Worm (Caenorhabditis elegans) whole organism, L4 larva: Measurements from ENCODE around the gene arl-6.

Source experiments
- F10B5.3 ChIP-seq: sonication (generic microtip); optimal IDR thresholded peaks from 2 replicates; lab custom pipeline; 2016; ENCODE audit warnings: mild to moderate bottlenecking, missing genetic modification characterization, missing compliant biosample characterization
- F26F4.8 ChIP-seq: fragments of 200-800 bp; sonication (Bioruptor generic); conservative IDR thresholded peaks from 2 replicates; pipeline ENCODE4 v1.3.6; 2022; ENCODE audit warnings: missing genetic modification characterization, missing compliant biosample characterization
- F49E8.2 ChIP-seq: sonication (generic microtip); optimal IDR thresholded peaks from 2 replicates; lab custom pipeline; 2016; ENCODE audit warnings: missing compliant biosample characterization, mild to moderate bottlenecking, missing genetic modification characterization, borderline replicate concordance
- R02D3.7 ChIP-seq: fragments of 150-350 bp; sonication (generic microtip); optimal IDR thresholded peaks from 3 replicates; lab custom pipeline; 2014; ENCODE audit warnings: missing biosample characterization, missing genetic modification characterization
- aly-2 ChIP-seq: sonication (generic microtip); optimal IDR thresholded peaks from 2 replicates; lab custom pipeline; 2018; ENCODE audit warnings: missing biosample characterization, missing genetic modification characterization
- arid-1 ChIP-seq: fragments of 200-800 bp; sonication (Bioruptor generic); conservative IDR thresholded peaks from 2 replicates; pipeline ENCODE4 v1.3.6; 2022; ENCODE audit warnings: missing genetic modification reagents, missing genetic modification characterization, missing compliant biosample characterization
- ceh-20 ChIP-seq: fragments of 200-800 bp; sonication (Bioruptor generic); IDR thresholded peaks from 2 replicates; pipeline ENCODE4 v1.3.6; 2022; ENCODE audit warnings: missing genetic modification reagents, missing genetic modification characterization, missing compliant biosample characterization
- ceh-44 ChIP-seq: fragments of 200-800 bp; sonication (Bioruptor generic); IDR thresholded peaks from 2 replicates; pipeline ENCODE4 v1.3.6; 2022; ENCODE audit warnings: missing genetic modification reagents, missing genetic modification characterization, missing compliant biosample characterization
- daf-16 ChIP-seq, 3 experiments: sonication (generic microtip); optimal IDR thresholded peaks; 2 replicates each; lab custom pipeline; 2016 to 2017; ENCODE audit warnings: missing genetic modification characterization in 3 of 3, missing genetic modification reagents in 3 of 3, mild to moderate bottlenecking in 2 of 3, missing compliant biosample characterization in 2 of 3, missing biosample characterization in 1 of 3, moderate library complexity in 1 of 3
- daf-19 ChIP-seq: fragments of 200-800 bp; sonication (Bioruptor generic); conservative IDR thresholded peaks from 2 replicates; pipeline ENCODE4 v1.3.6; 2022; ENCODE audit warnings: missing genetic modification characterization, missing compliant biosample characterization
- dpl-1 ChIP-seq: fragments of 150-350 bp; optimal IDR thresholded peaks from 2 replicates; lab custom pipeline; 2014; ENCODE audit warnings: missing biosample characterization, missing genetic modification reagents, missing genetic modification characterization
- fos-1 ChIP-seq: fragments of 150-350 bp; optimal IDR thresholded peaks from 2 replicates; lab custom pipeline; 2014; ENCODE audit warnings: missing biosample characterization, missing genetic modification characterization
- gei-8 ChIP-seq: fragments of 200-800 bp; sonication (Bioruptor generic); optimal IDR thresholded peaks from 2 replicates; lab custom pipeline; 2018; ENCODE audit warnings: mild to moderate bottlenecking, missing genetic modification characterization, missing compliant biosample characterization
- hif-1 ChIP-seq, 2 experiments: sonication (generic microtip); optimal IDR thresholded peaks; 2 replicates each; lab custom pipeline; 2016 to 2017; ENCODE audit warnings: missing compliant biosample characterization in 2 of 2, missing genetic modification characterization in 2 of 2, missing genetic modification reagents in 2 of 2, missing genotype in 2 of 2, mild to moderate bottlenecking in 1 of 2
- hlh-11 ChIP-seq: fragments of 200-800 bp; sonication (Bioruptor generic); optimal IDR thresholded peaks from 2 replicates; lab custom pipeline; 2018; ENCODE audit warnings: mild to moderate bottlenecking, missing genetic modification characterization, missing compliant biosample characterization
- hmg-1.1 ChIP-seq: fragments of 200-800 bp; sonication (Bioruptor generic); IDR thresholded peaks from 2 replicates; pipeline ENCODE4 v1.3.6; 2022; ENCODE audit warnings: missing genetic modification reagents, missing genetic modification characterization, missing compliant biosample characterization
- jun-1 ChIP-seq: fragments of 150-350 bp; optimal IDR thresholded peaks from 2 replicates; lab custom pipeline; 2014; ENCODE audit warnings: missing biosample characterization, missing genetic modification reagents, missing genetic modification characterization
- lim-7 ChIP-seq: fragments of 200-800 bp; sonication (Bioruptor generic); IDR thresholded peaks from 2 replicates; pipeline ENCODE4 v1.3.6; 2022; ENCODE audit warnings: missing genetic modification characterization, missing compliant biosample characterization
- lin-1 ChIP-seq: fragments of 200-800 bp; sonication (Bioruptor generic); IDR thresholded peaks from 2 replicates; pipeline ENCODE4 v1.3.6; 2022; ENCODE audit warnings: missing genetic modification reagents, missing genetic modification characterization, missing compliant biosample characterization
- lin-38 ChIP-seq: fragments of 200-800 bp; sonication (Bioruptor generic); IDR thresholded peaks from 2 replicates; pipeline ENCODE4 v1.3.6; 2022; ENCODE audit warnings: missing genetic modification reagents, missing genetic modification characterization, missing compliant biosample characterization
- lsy-2 ChIP-seq, 2 experiments: fragments of 150-350 bp in 1 of 2; sonication (generic microtip) in 1 of 2; optimal IDR thresholded peaks; 2 replicates each; lab custom pipeline; 2014 to 2017; ENCODE audit warnings: missing biosample characterization in 2 of 2, missing genetic modification characterization in 2 of 2
- madf-9 ChIP-seq: fragments of 200-800 bp; sonication (Bioruptor generic); conservative IDR thresholded peaks from 2 replicates; pipeline ENCODE4 v1.3.6; 2022; ENCODE audit warnings: missing genetic modification reagents, missing genetic modification characterization, missing compliant biosample characterization
- mes-2 ChIP-seq: sonication (generic microtip); optimal IDR thresholded peaks from 2 replicates; lab custom pipeline; 2016; ENCODE audit warnings: missing genotype, mild to moderate bottlenecking, missing genetic modification characterization, missing compliant biosample characterization; ENCODE audit not compliant: poor library complexity, severe bottlenecking
- mxl-2 ChIP-seq: fragments of 200-800 bp; sonication (Bioruptor generic); conservative IDR thresholded peaks from 2 replicates; pipeline ENCODE4 v1.3.6; 2022; ENCODE audit warnings: missing genetic modification reagents, missing genetic modification characterization, missing compliant biosample characterization
- mxl-3 ChIP-seq: fragments of 200-800 bp; sonication (Bioruptor generic); optimal IDR thresholded peaks from 2 replicates; lab custom pipeline; 2018; ENCODE audit warnings: mild to moderate bottlenecking, missing genetic modification characterization, missing compliant biosample characterization
- nhr-102 ChIP-seq: sonication (generic microtip); optimal IDR thresholded peaks from 2 replicates; lab custom pipeline; 2016; ENCODE audit warnings: mild to moderate bottlenecking, missing genetic modification characterization, moderate library complexity, missing compliant biosample characterization
- nhr-237 ChIP-seq: sonication (generic microtip); optimal IDR thresholded peaks from 2 replicates; lab custom pipeline; 2017; ENCODE audit warnings: missing biosample characterization, missing genetic modification characterization
- nhr-6 ChIP-seq: fragments of 150-350 bp; optimal IDR thresholded peaks from 2 replicates; lab custom pipeline; 2014; ENCODE audit warnings: missing biosample characterization, missing genetic modification characterization
- nhr-76 ChIP-seq: fragments of 150-350 bp; optimal IDR thresholded peaks from 2 replicates; lab custom pipeline; 2014; ENCODE audit warnings: missing biosample characterization, missing genetic modification characterization
- nhr-77 ChIP-seq: fragments of 150-350 bp; optimal IDR thresholded peaks from 2 replicates; lab custom pipeline; 2014; ENCODE audit warnings: missing biosample characterization, missing genetic modification characterization
- pha-4 ChIP-seq, 2 experiments: fragments of 150-350 bp in 1 of 2; fragments of 200-800 bp in 1 of 2; sonication (Bioruptor generic) in 1 of 2; IDR thresholded peaks in 1 of 2; optimal IDR thresholded peaks in 1 of 2; 2 replicates each; pipeline versions ENCODE4 v1.3.6 to Lab custom; 2014 to 2022; ENCODE audit warnings: missing genetic modification characterization in 2 of 2, missing genetic modification reagents in 2 of 2, missing biosample characterization in 1 of 2, missing compliant biosample characterization in 1 of 2
- php-3 ChIP-seq: fragments of 200-800 bp; sonication (Bioruptor generic); IDR thresholded peaks from 2 replicates; pipeline ENCODE4 v1.3.6; 2022; ENCODE audit warnings: missing genetic modification reagents, missing genetic modification characterization, missing compliant biosample characterization
- saeg-2 ChIP-seq: fragments of 200-800 bp; sonication (Bioruptor generic); IDR thresholded peaks from 2 replicates; pipeline ENCODE4 v1.3.6; 2022; ENCODE audit warnings: missing genetic modification reagents, missing genetic modification characterization, missing compliant biosample characterization
- sdz-12 ChIP-seq: fragments of 200-800 bp; sonication (Bioruptor generic); optimal IDR thresholded peaks from 2 replicates; lab custom pipeline; 2018; ENCODE audit warnings: mild to moderate bottlenecking, missing genetic modification characterization, missing compliant biosample characterization
- snpc-1.2 ChIP-seq: fragments of 200-800 bp; sonication (Bioruptor generic); IDR thresholded peaks from 2 replicates; pipeline ENCODE4 v1.3.6; 2022; ENCODE audit warnings: missing genetic modification reagents, missing genetic modification characterization, missing compliant biosample characterization
- spr-3 ChIP-seq: fragments of 200-800 bp; sonication (Bioruptor generic); optimal IDR thresholded peaks from 2 replicates; lab custom pipeline; 2018; ENCODE audit warnings: mild to moderate bottlenecking, missing genetic modification characterization, missing compliant biosample characterization
- tra-1 ChIP-seq: fragments of 200-800 bp; sonication (Bioruptor generic); IDR thresholded peaks from 2 replicates; pipeline ENCODE4 v1.3.6; 2022; ENCODE audit warnings: missing genetic modification reagents, missing genetic modification characterization, missing compliant biosample characterization
- unc-130 ChIP-seq: sonication (generic microtip); optimal IDR thresholded peaks from 2 replicates; lab custom pipeline; 2016; ENCODE audit warnings: missing genetic modification reagents, missing genetic modification characterization, missing compliant biosample characterization
- unc-39 ChIP-seq: sonication (generic microtip); optimal IDR thresholded peaks from 2 replicates; lab custom pipeline; 2017; ENCODE audit warnings: missing biosample characterization, missing genetic modification characterization
- unc-62 ChIP-seq, 3 experiments: fragments of 150-350 bp in 1 of 3; sonication (generic microtip); optimal IDR thresholded peaks in 2 of 3; peaks in 1 of 3; 1 replicate in 1 of 3; 2 replicates in 2 of 3; lab custom pipeline; 2014 to 2017; ENCODE audit warnings: missing biosample characterization in 3 of 3, missing genetic modification characterization in 3 of 3, missing genetic modification reagents in 3 of 3, missing genotype in 1 of 3
- vab-7 ChIP-seq: fragments of 200-800 bp; sonication (Bioruptor generic); IDR thresholded peaks from 2 replicates; pipeline ENCODE4 v1.3.6; 2022; ENCODE audit warnings: missing genetic modification reagents, missing genetic modification characterization, missing compliant biosample characterization
- zip-11 ChIP-seq: fragments of 200-800 bp; sonication (Bioruptor generic); IDR thresholded peaks from 2 replicates; pipeline ENCODE4 v1.3.6; 2022; ENCODE audit warnings: missing genetic modification characterization, missing compliant biosample characterization
- ztf-11 ChIP-seq: fragments of 150-350 bp; optimal IDR thresholded peaks from 2 replicates; lab custom pipeline; 2014; ENCODE audit warnings: missing biosample characterization, missing genetic modification characterization
- ztf-7 ChIP-seq: fragments of 150-350 bp; optimal IDR thresholded peaks from 2 replicates; lab custom pipeline; 2014; ENCODE audit warnings: missing biosample characterization, missing genetic modification characterization

arl-6 gene

ce11 chrIII:4814730-4815129, at the start of gene arl-6:
Gene arl-6 (minus strand): TSS chrIII:4814830.
- TF ChIP-seq lin-1 (no peak), mxl-3 (GFP tag; lab: Kevin White, UChicago) (no peak), zip-11 (GFP tag; lab: Robert Waterston, UW) (no peak), nhr-77 (no peak), nhr-76 (tag; lab: Kevin White, UChicago) (no peak), jun-1 (no peak), gei-8 (GFP tag; lab: Kevin White, UChicago) (no peak)

- TF ChIP-seq vab-7, result no peak
- TF ChIP-seq snpc-1.2 (GFP tag; lab: Robert Waterston, UW), result no peak
- TF ChIP-seq ztf-7, result no peak
- no peak for TF ChIP-seq hlh-11
- TF ChIP-seq nhr-77, result no peak
- TF ChIP-seq nhr-237 (tag; lab: Kevin White, UChicago), result no peak
- no peak for TF ChIP-seq daf-19 (GFP tag; lab: Robert Waterston, UW)
- no peak for TF ChIP-seq sdz-12 (GFP tag; lab: Kevin White, UChicago)
- TF ChIP-seq lin-38 (GFP tag; lab: Robert Waterston, UW), result no peak
- no peak for TF ChIP-seq pha-4 (GFP tag; IDR thresholded peaks at IDR 0.05; lab: Robert Waterston, UW)
- TF ChIP-seq pha-4 (tag; optimal IDR thresholded peaks at IDR 0.05; lab: Kevin White, UChicago), result no peak
- TF ChIP-seq aly-2 (tag; lab: Kevin White, UChicago), result no peak
- TF ChIP-seq tra-1 (GFP tag; lab: Robert Waterston, UW), result no peak
- TF ChIP-seq lsy-2 (tag; optimal IDR thresholded peaks at IDR 0.05; lab: Kevin White, UChicago), result no peak
- TF ChIP-seq F49E8.2, result no peak
- no peak for TF ChIP-seq dpl-1
- no peak for TF ChIP-seq hif-1 (tag; optimal IDR thresholded peaks at IDR 0.05; lab: Kevin White, UChicago)
- no peak for TF ChIP-seq php-3
- no peak for TF ChIP-seq mxl-2 (GFP tag; lab: Robert Waterston, UW)
- no peak for TF ChIP-seq saeg-2 (GFP tag; lab: Robert Waterston, UW)
- no peak for TF ChIP-seq arid-1
These were observed 48.5 kb upstream of the arl-6 start, which contains the start of gene coq-8 for ce11 chrIII:4863127-4863526. Gene coq-8 (plus strand): TSS chrIII:4863427.

ce11 chrIII:4861744-4862401, 47.2 kb upstream of the arl-6 start, which contains the start of the genes C35D10.10 and C35D10.5:
Gene C35D10.10 (minus strand): TSS chrIII:4861794.
Gene C35D10.5 (plus strand): TSS chrIII:4862351.
- TF ChIP-seq mes-2 (tag; lab: Kevin White, UChicago) (peak; percentile 55), lim-7 (no peak), F26F4.8 (GFP tag; lab: Robert Waterston, UW) (no peak), zip-11 (GFP tag; lab: Robert Waterston, UW) (no peak), hif-1 (tag; optimal IDR thresholded peaks at IDR 0.05; lab: Kevin White, UChicago) (peak in 1 of 2 experiments; percentile 50), unc-130 (peak; percentile 50), F10B5.3 (no peak)

ce11 chrIII:4859039-4859438, 44.4 kb upstream of the arl-6 start, which contains the start of gene C35D10.6:
Gene C35D10.6 (plus strand): TSS chrIII:4859339.
- TF ChIP-seq nhr-6 (tag; lab: Kevin White, UChicago) (no peak), zip-11 (GFP tag; lab: Robert Waterston, UW) (no peak), ceh-44 (no peak), ceh-20 (GFP tag; lab: Robert Waterston, UW) (no peak), hmg-1.1 (no peak), hif-1 (tag; optimal IDR thresholded peaks at IDR 0.05; lab: Kevin White, UChicago) (no peak), madf-9 (GFP tag; lab: Robert Waterston, UW) (no peak), arid-1 (no peak), unc-39 (tag; lab: Kevin White, UChicago) (no peak), ztf-11 (tag; lab: Kevin White, UChicago) (no peak), lim-7 (no peak), nhr-102 (tag; lab: Kevin White, UChicago) (no peak), daf-16 (GFP tag; optimal IDR thresholded peaks at IDR 0.05; lab: Kevin White, UChicago) (no peak), daf-16 (tag; optimal IDR thresholded peaks at IDR 0.05; lab: Kevin White, UChicago) (no peak), R02D3.7 (tag; lab: Kevin White, UChicago) (no peak), spr-3 (GFP tag; lab: Kevin White, UChicago) (no peak), unc-62 (GFP tag; optimal IDR thresholded peaks at IDR 0.05 in 1 of 2; lab: Kevin White, UChicago) (no peak), unc-62 (tag; optimal IDR thresholded peaks at IDR 0.05; lab: Kevin White, UChicago) (no peak), fos-1 (no peak)
